Fruit fly (Drosophila melanogaster) whole organism, prepupa: ENCODE results near the gene rho-4.

Experiments
- CG10631 ChIP-seq: fragments of 200-800 bp; sonication (Bioruptor generic); optimal IDR thresholded peaks from 2 replicates; lab custom pipeline; 2016; ENCODE audit warnings: missing biosample characterization, missing genetic modification characterization
- CG10669 ChIP-seq: fragments of 200-800 bp; sonication (Bioruptor generic); optimal IDR thresholded peaks from 3 replicates; lab custom pipeline; 2018; ENCODE audit warnings: missing biosample characterization, mild to moderate bottlenecking, missing genetic modification characterization, moderate library complexity
- CG11762 ChIP-seq: fragments of 200-800 bp; sonication (Bioruptor generic); optimal IDR thresholded peaks from 3 replicates; lab custom pipeline; 2016; ENCODE audit warnings: missing biosample characterization, missing genetic modification characterization; ENCODE audit not compliant: insufficient read depth
- CG11902 ChIP-seq: fragments of 200-800 bp; sonication (Bioruptor generic); optimal IDR thresholded peaks from 3 replicates; lab custom pipeline; 2016; ENCODE audit warnings: missing biosample characterization, missing genetic modification characterization
- CG1621 ChIP-seq: fragments of 200-800 bp; sonication (Bioruptor generic); optimal IDR thresholded peaks from 3 replicates; lab custom pipeline; 2018; ENCODE audit warnings: missing biosample characterization, mild to moderate bottlenecking, missing genetic modification characterization
- CG3032 ChIP-seq: fragments of 200-800 bp; optimal IDR thresholded peaks from 2 replicates; lab custom pipeline; 2019; ENCODE audit warnings: missing biosample characterization, mild to moderate bottlenecking, missing genetic modification characterization, moderate library complexity
- CG32006 ChIP-seq: fragments of 200-800 bp; sonication (Bioruptor generic); optimal IDR thresholded peaks from 3 replicates; lab custom pipeline; 2017; ENCODE audit warnings: missing biosample characterization, mild to moderate bottlenecking, missing genetic modification characterization
- CG3919 ChIP-seq: fragments of 200-800 bp; sonication (Bioruptor generic); optimal IDR thresholded peaks from 3 replicates; lab custom pipeline; 2016; ENCODE audit warnings: missing biosample characterization, missing genetic modification characterization
- CG4318 ChIP-seq: fragments of 200-800 bp; sonication (Bioruptor generic); optimal IDR thresholded peaks from 3 replicates; lab custom pipeline; 2017; ENCODE audit warnings: missing biosample characterization, mild to moderate bottlenecking, missing genetic modification characterization
- CG6163 ChIP-seq: fragments of 200-800 bp; sonication (Bioruptor generic); IDR thresholded peaks from 3 replicates; pipeline ENCODE4 v1.3.6; 2022; ENCODE audit warnings: missing biosample characterization, missing genetic modification characterization
- CG6792 ChIP-seq: fragments of 200-800 bp; sonication (Bioruptor generic); optimal IDR thresholded peaks from 3 replicates; lab custom pipeline; 2016; ENCODE audit warnings: missing biosample characterization, missing genetic modification characterization
- CG6808 ChIP-seq: fragments of 200-800 bp; sonication (Bioruptor generic); optimal IDR thresholded peaks from 3 replicates; lab custom pipeline; 2017; ENCODE audit warnings: missing biosample characterization, missing genetic modification characterization, mild to moderate bottlenecking, moderate library complexity, missing genetic modification reagents
- CG8119 ChIP-seq: fragments of 200-800 bp; sonication (Bioruptor generic); IDR thresholded peaks from 3 replicates; pipeline ENCODE4 v1.3.6; 2022; ENCODE audit warnings: missing biosample characterization, missing genetic modification characterization
- CG9139 ChIP-seq: fragments of 200-800 bp; sonication (Bioruptor generic); optimal IDR thresholded peaks from 3 replicates; lab custom pipeline; 2017; ENCODE audit warnings: missing biosample characterization, mild to moderate bottlenecking, missing genetic modification characterization
- Eip75B ChIP-seq: fragments of 200-800 bp; sonication (Bioruptor generic); optimal IDR thresholded peaks from 3 replicates; lab custom pipeline; 2016; ENCODE audit warnings: missing biosample characterization, missing genetic modification characterization
- Eip78C ChIP-seq: fragments of 200-800 bp; sonication (Bioruptor generic); peaks from one replicate; lab custom pipeline; 2016; ENCODE audit warnings: missing biosample characterization, missing genetic modification characterization
- Eip93F ChIP-seq: fragments of 200-800 bp; sonication (Bioruptor generic); optimal IDR thresholded peaks from 2 replicates; lab custom pipeline; 2016; ENCODE audit warnings: missing biosample characterization, mild to moderate bottlenecking, missing genetic modification characterization
- Ets96B ChIP-seq: fragments of 200-800 bp; optimal IDR thresholded peaks from 2 replicates; lab custom pipeline; 2019; ENCODE audit warnings: missing biosample characterization, mild to moderate bottlenecking, missing genetic modification characterization, moderate library complexity
- Lpt ChIP-seq: fragments of 200-800 bp; sonication (Bioruptor generic); optimal IDR thresholded peaks from 3 replicates; lab custom pipeline; 2016; ENCODE audit warnings: missing biosample characterization, missing genetic modification characterization
- Met ChIP-seq: fragments of 200-800 bp; sonication (Bioruptor generic); optimal IDR thresholded peaks from 3 replicates; lab custom pipeline; 2016; ENCODE audit warnings: missing biosample characterization, missing genetic modification characterization
- OdsH ChIP-seq: fragments of 200-800 bp; sonication (Bioruptor generic); optimal IDR thresholded peaks from 3 replicates; lab custom pipeline; 2016; ENCODE audit warnings: missing biosample characterization, missing genetic modification characterization
- Smox ChIP-seq: fragments of 200-800 bp; sonication (Bioruptor generic); optimal IDR thresholded peaks from 3 replicates; lab custom pipeline; 2016; ENCODE audit warnings: missing biosample characterization, missing genetic modification characterization
- Sox102F ChIP-seq: fragments of 200-800 bp; sonication (Bioruptor generic); optimal IDR thresholded peaks from 2 replicates; lab custom pipeline; 2016; ENCODE audit warnings: missing biosample characterization, mild to moderate bottlenecking, missing genetic modification characterization
- achi ChIP-seq: fragments of 200-800 bp; sonication (Bioruptor generic); optimal IDR thresholded peaks from 3 replicates; lab custom pipeline; 2016; ENCODE audit warnings: missing biosample characterization, missing genetic modification characterization
- acj6 ChIP-seq: fragments of 200-800 bp; sonication (Bioruptor generic); optimal IDR thresholded peaks from 3 replicates; lab custom pipeline; 2016; ENCODE audit warnings: missing biosample characterization, missing genetic modification characterization
- dac ChIP-seq: fragments of 200-800 bp; sonication (Bioruptor generic); optimal IDR thresholded peaks from 2 replicates; lab custom pipeline; 2017; ENCODE audit warnings: missing biosample characterization, mild to moderate bottlenecking, missing genetic modification characterization
- dsx ChIP-seq: fragments of 200-800 bp; optimal IDR thresholded peaks from 3 replicates; lab custom pipeline; 2019; ENCODE audit warnings: missing biosample characterization, mild to moderate bottlenecking, missing genetic modification characterization, moderate library complexity; ENCODE audit not compliant: poor library complexity, severe bottlenecking
- fd59A ChIP-seq: fragments of 200-800 bp; sonication (Bioruptor generic); optimal IDR thresholded peaks from 2 replicates; lab custom pipeline; 2017; ENCODE audit warnings: missing biosample characterization, mild to moderate bottlenecking, missing genetic modification characterization, missing genetic modification reagents
- fd85E ChIP-seq: fragments of 200-800 bp; sonication (Bioruptor generic); optimal IDR thresholded peaks from 3 replicates; lab custom pipeline; 2016; ENCODE audit warnings: missing biosample characterization, missing genetic modification characterization
- pdm3 ChIP-seq: fragments of 200-800 bp; sonication (Bioruptor generic); optimal IDR thresholded peaks from 3 replicates; lab custom pipeline; 2016; ENCODE audit warnings: missing biosample characterization, missing genetic modification characterization
- salr ChIP-seq, 2 experiments: fragments of 200-800 bp; sonication (Bioruptor generic); optimal IDR thresholded peaks; 3 replicates each; lab custom pipeline; 2016 to 2018; ENCODE audit warnings: missing biosample characterization in 2 of 2, missing genetic modification characterization in 2 of 2, mild to moderate bottlenecking in 1 of 2
- svp ChIP-seq: fragments of 200-800 bp; sonication (Bioruptor generic); peaks from one replicate; lab custom pipeline; 2016; ENCODE audit warnings: missing biosample characterization, missing genetic modification characterization
- topi ChIP-seq: fragments of 200-800 bp; sonication (Bioruptor generic); optimal IDR thresholded peaks from 3 replicates; lab custom pipeline; 2016; ENCODE audit warnings: missing biosample characterization, missing genetic modification characterization

Gene rho-4

DNA sequence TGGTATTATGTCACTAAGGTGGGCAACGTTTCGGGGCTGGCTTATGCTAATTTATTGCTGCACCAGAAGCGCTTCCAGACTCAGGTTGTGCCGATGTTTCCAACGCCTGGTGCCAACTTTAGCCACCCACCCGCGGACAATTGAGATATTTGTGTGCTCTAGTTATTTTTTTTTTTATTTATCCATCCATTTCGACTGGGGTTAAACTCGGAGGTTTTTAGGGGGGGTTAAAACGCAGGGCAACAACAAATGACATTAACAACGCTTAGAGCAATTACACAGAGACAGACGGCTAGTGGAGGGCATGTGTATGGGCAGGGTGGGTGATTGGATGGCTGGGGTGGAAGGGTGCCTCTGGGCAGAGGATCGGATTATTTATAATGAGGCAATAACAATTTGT is 32.1 kb downstream of the rho-4 start:
- TF ChIP-seq CG3032 (no peak), fd59A (GFP tag; lab: Kevin White, UChicago) (no peak), fd85E (GFP tag; lab: Kevin White, UChicago) (no peak), svp (GFP tag; lab: Kevin White, UChicago) (no peak), Ets96B (tag; lab: Kevin White, UChicago) (no peak), CG9139 (GFP tag; lab: Kevin White, UChicago) (no peak), CG6792 (no peak), CG4318 (GFP tag; lab: Kevin White, UChicago) (no peak), acj6 (GFP tag; lab: Kevin White, UChicago) (no peak), dac (GFP tag; lab: Kevin White, UChicago) (no peak), CG6808 (GFP tag; lab: Kevin White, UChicago) (no peak), Lpt (GFP tag; lab: Kevin White, UChicago) (no peak), CG11902 (GFP tag; lab: Kevin White, UChicago) (no peak), Smox (GFP tag; lab: Kevin White, UChicago) (no peak), Sox102F (GFP tag; lab: Kevin White, UChicago) (no peak)

DNA sequence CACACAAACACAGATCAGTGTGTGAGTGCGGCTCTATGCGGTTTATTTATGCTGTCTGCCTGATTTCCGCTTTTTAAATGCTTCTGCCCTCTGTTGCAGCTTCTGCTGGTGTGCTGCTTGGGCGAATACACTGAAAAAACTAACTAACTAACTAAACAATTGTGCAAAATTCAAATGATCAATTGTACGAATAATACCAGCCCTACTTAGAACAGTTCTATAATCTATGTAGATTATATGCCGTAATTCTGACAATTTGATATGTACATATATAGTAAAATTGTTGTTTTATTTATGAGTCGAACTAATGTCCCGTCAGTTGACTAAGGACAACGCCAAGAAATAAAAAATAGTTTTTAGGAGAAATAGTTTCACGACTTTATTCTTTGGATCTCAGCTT is 33.6 kb downstream of the rho-4 start:
- TF ChIP-seq CG11762 (GFP tag; lab: Kevin White, UChicago) = peak; percentile 11
- peak; percentile 8 for TF ChIP-seq pdm3 (GFP tag; lab: Kevin White, UChicago)
- peak; percentile 52 for TF ChIP-seq Ets96B (tag; lab: Kevin White, UChicago)
- TF ChIP-seq CG32006 = peak; percentile 8
- peak; percentile 38 for TF ChIP-seq Met (GFP tag; lab: Kevin White, UChicago)
- peak; percentile 56 for TF ChIP-seq CG3032
- peak; percentile 69 for TF ChIP-seq Eip78C
- peak; percentile 20 for TF ChIP-seq achi (GFP tag; lab: Kevin White, UChicago)
- peak; percentile 27 for TF ChIP-seq CG1621 (tag; lab: Kevin White, UChicago)
- peak in 1 of 2 experiments; percentile 26 for TF ChIP-seq salr (GFP tag; optimal IDR thresholded peaks at IDR 0.05; lab: Kevin White, UChicago)
- peak; percentile 11 for TF ChIP-seq acj6 (GFP tag; lab: Kevin White, UChicago)
- TF ChIP-seq CG3919 (GFP tag; lab: Kevin White, UChicago) = peak; percentile 19
- peak; percentile 27; the same call in 1 of the 3 replicates for TF ChIP-seq CG6163 (GFP tag; lab: Robert Waterston, UW)
- peak; percentile 55 for TF ChIP-seq CG10669 (GFP tag; lab: Kevin White, UChicago)
- peak; percentile 27 for TF ChIP-seq dsx (GFP tag; lab: Kevin White, UChicago)
- peak; percentile 43 for TF ChIP-seq svp (GFP tag; lab: Kevin White, UChicago)
- peak; percentile 40 for TF ChIP-seq OdsH (GFP tag; lab: Kevin White, UChicago)
- TF ChIP-seq CG10631 (GFP tag; lab: Kevin White, UChicago) = peak; percentile 39
- TF ChIP-seq Eip75B (GFP tag; lab: Kevin White, UChicago) = peak; percentile 30
- peak; percentile 10 for TF ChIP-seq fd59A (GFP tag; lab: Kevin White, UChicago)

DNA sequence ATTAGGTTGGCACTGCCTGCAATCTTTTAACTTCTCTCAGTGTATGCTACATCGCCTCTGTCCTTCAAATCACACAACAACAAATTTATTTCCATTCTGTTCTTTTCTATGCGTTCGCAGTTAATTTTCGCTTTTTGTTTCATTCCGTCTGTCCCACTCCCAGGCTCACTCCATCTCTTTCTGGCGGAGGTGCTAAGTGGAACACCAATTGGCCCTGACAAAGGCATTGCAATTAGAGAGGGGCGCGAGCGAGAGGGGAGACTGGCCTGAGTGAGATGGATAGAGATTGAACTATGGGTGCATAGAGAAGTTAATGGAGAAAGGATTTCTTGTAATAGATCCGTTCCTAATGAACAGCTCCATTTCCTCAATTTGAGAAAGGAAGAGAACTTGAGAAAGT is 40.8 kb downstream of the rho-4 start:
- TF ChIP-seq fd59A (GFP tag; lab: Kevin White, UChicago) (no peak), Eip78C (peak; percentile 34)

DNA sequence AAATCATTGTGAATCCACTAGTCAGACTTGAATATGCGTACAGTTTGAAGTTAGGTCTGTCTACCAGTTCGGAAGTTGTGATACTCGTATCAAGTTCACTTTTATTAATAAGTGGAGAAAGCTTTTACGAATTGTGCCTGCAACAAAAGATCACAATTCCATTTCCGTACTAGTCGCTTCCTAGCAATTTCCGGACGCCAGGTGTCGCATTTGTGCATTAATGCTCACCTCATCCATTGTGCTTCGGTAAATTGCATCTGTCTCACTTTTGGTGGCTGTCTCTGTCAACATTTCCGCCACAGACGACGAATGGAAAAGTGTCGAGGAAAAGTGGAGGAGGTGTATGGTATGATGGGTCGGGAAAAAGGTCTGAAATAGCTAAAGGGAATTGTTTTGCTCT is 43.6 kb downstream of the rho-4 start:
- TF ChIP-seq fd85E (GFP tag; lab: Kevin White, UChicago) (no peak), CG6792 (no peak), Eip93F (GFP tag; lab: Kevin White, UChicago) (no peak), CG3032 (no peak), topi (GFP tag; lab: Kevin White, UChicago) (no peak), CG8119 (no peak), CG11762 (GFP tag; lab: Kevin White, UChicago) (no peak)
